Worm (Caenorhabditis elegans): ENCODE data around the gene F28F5.6.

Gene F28F5.6

ce11 chrIII:6805397-6805796, 13.8 kb downstream of the F28F5.6 start (continued):
- TF ChIP-seq vab-7 (GFP tag; IDR thresholded peaks at IDR 0.05) (peak; percentile 58; the same call in 1 of the 2 replicates), tra-1 (GFP tag; IDR thresholded peaks at IDR 0.05) (0 out of 2 replicates have a peak, but pooled peaks have one; percentile 38), dve-1 (tag; optimal IDR thresholded peaks at IDR 0.05; ENCODE audit: insufficient read depth) (peak; percentile 26), lin-15B (tag; optimal IDR thresholded peaks at IDR 0.05) (no peak), zfp-3 (GFP tag; conservative IDR thresholded peaks at IDR 0.05) (peak; percentile 18; the same call in 1 of the 2 replicates), hlh-11 (tag; optimal IDR thresholded peaks at IDR 0.05) (peak; percentile 28), lim-7 (GFP tag; IDR thresholded peaks at IDR 0.05) (peak; percentile 80), fkh-10 (GFP tag; optimal IDR thresholded peaks at IDR 0.05) (no peak), spr-1 (tag; optimal IDR thresholded peaks at IDR 0.05) (peak; percentile 10), cey-2 (tag; optimal IDR thresholded peaks at IDR 0.05; ENCODE audit: borderline replicate concordance, insufficient read depth) (no peak), mes-2 (tag; optimal IDR thresholded peaks at IDR 0.05; ENCODE audit: poor library complexity, severe bottlenecking) (peak; percentile 78)

ce11 chrIII:6803107-6803506, 16.1 kb downstream of the F28F5.6 start:
- TF ChIP-seq dve-1 (tag; optimal IDR thresholded peaks at IDR 0.05; ENCODE audit: insufficient read depth) (peak; percentile 17), pqm-1 (tag; optimal IDR thresholded peaks at IDR 0.05) (peak; percentile 82), aha-1 (tag) (peak; percentile 36), mep-1 (tag; optimal IDR thresholded peaks at IDR 0.05) (peak; percentile 1), nhr-28 (tag; optimal IDR thresholded peaks at IDR 0.05) (peak; percentile 61), madf-9 (GFP tag; conservative IDR thresholded peaks at IDR 0.05) (no peak), nhr-6 (tag; optimal IDR thresholded peaks at IDR 0.05) (peak; percentile 3), snpc-4 (tag; optimal IDR thresholded peaks at IDR 0.05) (no peak), dmd-6 (GFP tag; IDR thresholded peaks at IDR 0.05) (peak; percentile 19; the same call in 1 of the 2 replicates), egl-27 (tag; optimal IDR thresholded peaks at IDR 0.05) (no peak), lir-3 (tag; optimal IDR thresholded peaks at IDR 0.05) (no peak), mdt-29 (GFP tag; IDR thresholded peaks at IDR 0.05) (no peak)

- TF ChIP-seq Y5F2A.4 (GFP tag; optimal IDR thresholded peaks at IDR 0.05) (no peak), unc-62 (GFP tag; optimal IDR thresholded peaks at IDR 0.05 in 1 of 2) (peak in 1 of 2 experiments; percentile 51), unc-62 (tag; optimal IDR thresholded peaks at IDR 0.05) (no peak)
Observed at ce11 chrIII:6802488-6802887, 16.7 kb downstream of the F28F5.6 start, which contains the start of gene lim-8. Gene lim-8, plus strand, starts transcription at chrIII:6802788.

ce11 chrIII:6799664-6800063, 19.5 kb downstream of the F28F5.6 start:
- TF ChIP-seq zip-2 (tag; optimal IDR thresholded peaks at IDR 0.05) (no peak), cey-2 (tag; optimal IDR thresholded peaks at IDR 0.05; ENCODE audit: borderline replicate concordance, insufficient read depth) (no peak), mxl-2 (GFP tag; conservative IDR thresholded peaks at IDR 0.05) (no peak), nhr-28 (tag; optimal IDR thresholded peaks at IDR 0.05) (peak; percentile 12), aha-1 (tag) (peak; percentile 52)

- TF ChIP-seq hmg-1.1 (GFP tag; IDR thresholded peaks at IDR 0.05) (no peak), daf-16 (GFP tag; optimal IDR thresholded peaks at IDR 0.05) (no peak), daf-16 (tag; optimal IDR thresholded peaks at IDR 0.05) (no peak), mes-2 (tag; optimal IDR thresholded peaks at IDR 0.05; ENCODE audit: poor library complexity, severe bottlenecking) (no peak), nhr-76 (tag; optimal IDR thresholded peaks at IDR 0.05) (no peak), dmd-6 (GFP tag; IDR thresholded peaks at IDR 0.05) (no peak), hlh-30 (tag; optimal IDR thresholded peaks at IDR 0.05; ENCODE audit: insufficient read depth) (no peak), zfp-3 (GFP tag; conservative IDR thresholded peaks at IDR 0.05) (no peak), gei-8 (GFP tag; optimal IDR thresholded peaks at IDR 0.05) (no peak), duxl-1 (tag; optimal IDR thresholded peaks at IDR 0.05; ENCODE audit: poor library complexity) (no peak), F26F4.8 (GFP tag; conservative IDR thresholded peaks at IDR 0.05) (no peak), aha-1 (tag) (peak; percentile 34), nhr-28 (tag; optimal IDR thresholded peaks at IDR 0.05) (peak; percentile 29), F49E8.2 (tag; optimal IDR thresholded peaks at IDR 0.05; ENCODE audit: borderline replicate concordance) (no peak), lin-29 (GFP tag; IDR thresholded peaks at IDR 0.05) (no peak), zfp-2 (tag; optimal IDR thresholded peaks at IDR 0.05) (no peak), ztf-11 (tag; optimal IDR thresholded peaks at IDR 0.05) (no peak)
Observed at ce11 chrIII:6798906-6799305, 20.3 kb downstream of the F28F5.6 start.

Data from whole organism, L4 larva.